Fruit fly (Drosophila melanogaster) whole organism, wandering third instar larva: ENCODE results near the gene CG14642.

ENCODE experiments used
- Hr78 ChIP-seq: fragments of >200 bp; optimal IDR thresholded peaks from 2 replicates; lab custom pipeline; 2017; ENCODE audit warnings: missing biosample characterization, missing genetic modification characterization
- OdsH ChIP-seq: fragments of 200-800 bp; sonication (Bioruptor generic); optimal IDR thresholded peaks from 2 replicates; lab custom pipeline; 2016; ENCODE audit warnings: missing biosample characterization, mild to moderate bottlenecking, missing genetic modification characterization
- Rel ChIP-seq, 2 experiments: fragments of 200-800 bp; sonication (Bioruptor generic) in 1 of 2; optimal IDR thresholded peaks; 2 replicates in 1 of 2; 3 replicates in 1 of 2; lab custom pipeline; 2016 to 2019; ENCODE audit warnings: mild to moderate bottlenecking in 2 of 2, missing biosample characterization in 2 of 2, missing genetic modification characterization in 2 of 2, moderate library complexity in 1 of 2
- br ChIP-seq: fragments of 200-800 bp; sonication (Bioruptor generic); optimal IDR thresholded peaks from 2 replicates; lab custom pipeline; 2016; ENCODE audit warnings: missing biosample characterization, missing genetic modification characterization
- dsf ChIP-seq: sonication (Bioruptor generic); optimal IDR thresholded peaks from 2 replicates; lab custom pipeline; 2016; ENCODE audit warnings: missing biosample characterization, missing genetic modification characterization, borderline replicate concordance
- ey ChIP-seq: fragments of 200-800 bp; sonication (Bioruptor generic); optimal IDR thresholded peaks from 2 replicates; lab custom pipeline; 2016; ENCODE audit warnings: missing biosample characterization, missing genetic modification characterization
- pan ChIP-seq: fragments of >200 bp; optimal IDR thresholded peaks from 2 replicates; lab custom pipeline; 2017
- psq ChIP-seq: fragments of 200-800 bp; sonication (Bioruptor generic); optimal IDR thresholded peaks from 3 replicates; lab custom pipeline; 2017; ENCODE audit warnings: missing biosample characterization, mild to moderate bottlenecking, missing genetic modification characterization, moderate library complexity
- tai ChIP-seq: sonication (Bioruptor generic); optimal IDR thresholded peaks from 2 replicates; lab custom pipeline; 2016; ENCODE audit warnings: missing biosample characterization, missing genetic modification characterization
- usp ChIP-seq: fragments of >200 bp; optimal IDR thresholded peaks from 2 replicates; lab custom pipeline; 2017; ENCODE audit warnings: missing biosample characterization, missing genetic modification characterization

DNA sequence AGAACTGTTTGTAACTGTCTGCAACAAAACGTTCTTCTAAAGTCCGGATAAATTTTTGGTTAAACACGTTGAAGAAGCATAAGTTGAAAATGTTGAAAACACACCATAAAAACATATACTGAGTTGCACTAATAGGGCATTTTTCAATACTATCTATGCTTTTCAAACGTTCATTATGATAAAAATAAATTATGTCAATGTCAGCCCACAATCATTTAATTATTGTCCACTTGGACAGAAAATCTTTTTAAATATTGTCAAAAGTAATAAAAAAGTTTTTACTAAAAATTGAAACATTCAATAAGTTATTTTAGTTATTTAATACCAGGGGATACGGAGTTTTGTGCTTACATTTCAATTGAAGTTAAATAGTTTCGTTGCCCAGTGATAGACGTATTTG, 24.0 kb upstream of the CG14642 start, which contains the start of gene CG1092:
- TF ChIP-seq Rel (GFP tag; optimal IDR thresholded peaks at IDR 0.05; lab: Kevin White, UChicago) (no peak), Rel (tag; optimal IDR thresholded peaks at IDR 0.05; lab: Kevin White, UChicago) (no peak), usp (GFP tag; lab: Kevin White, UChicago) (no peak), OdsH (GFP tag; lab: Kevin White, UChicago) (no peak), dsf (GFP tag; lab: Kevin White, UChicago) (no peak), ey (GFP tag; lab: Kevin White, UChicago) (no peak), pan (lab: Kevin White, UChicago) (no peak), tai (GFP tag; lab: Kevin White, UChicago) (no peak), Hr78 (GFP tag; lab: Kevin White, UChicago) (no peak), br (GFP tag; lab: Kevin White, UChicago) (no peak), psq (GFP tag; lab: Kevin White, UChicago) (no peak)
